Worm (Caenorhabditis elegans) whole organism, mixed stage, embryonic: ENCODE measurements around the gene glb-27.

Experiments
- sptf-1 ChIP-seq: sonication (generic microtip); optimal IDR thresholded peaks from 2 replicates; lab custom pipeline; 2017; ENCODE audit warnings: mild to moderate bottlenecking, missing genetic modification characterization, moderate library complexity, missing compliant biosample characterization
- unc-39 ChIP-seq: fragments of 150-350 bp; optimal IDR thresholded peaks from 2 replicates; lab custom pipeline; 2014; ENCODE audit warnings: missing biosample characterization, missing genetic modification characterization

DNA sequence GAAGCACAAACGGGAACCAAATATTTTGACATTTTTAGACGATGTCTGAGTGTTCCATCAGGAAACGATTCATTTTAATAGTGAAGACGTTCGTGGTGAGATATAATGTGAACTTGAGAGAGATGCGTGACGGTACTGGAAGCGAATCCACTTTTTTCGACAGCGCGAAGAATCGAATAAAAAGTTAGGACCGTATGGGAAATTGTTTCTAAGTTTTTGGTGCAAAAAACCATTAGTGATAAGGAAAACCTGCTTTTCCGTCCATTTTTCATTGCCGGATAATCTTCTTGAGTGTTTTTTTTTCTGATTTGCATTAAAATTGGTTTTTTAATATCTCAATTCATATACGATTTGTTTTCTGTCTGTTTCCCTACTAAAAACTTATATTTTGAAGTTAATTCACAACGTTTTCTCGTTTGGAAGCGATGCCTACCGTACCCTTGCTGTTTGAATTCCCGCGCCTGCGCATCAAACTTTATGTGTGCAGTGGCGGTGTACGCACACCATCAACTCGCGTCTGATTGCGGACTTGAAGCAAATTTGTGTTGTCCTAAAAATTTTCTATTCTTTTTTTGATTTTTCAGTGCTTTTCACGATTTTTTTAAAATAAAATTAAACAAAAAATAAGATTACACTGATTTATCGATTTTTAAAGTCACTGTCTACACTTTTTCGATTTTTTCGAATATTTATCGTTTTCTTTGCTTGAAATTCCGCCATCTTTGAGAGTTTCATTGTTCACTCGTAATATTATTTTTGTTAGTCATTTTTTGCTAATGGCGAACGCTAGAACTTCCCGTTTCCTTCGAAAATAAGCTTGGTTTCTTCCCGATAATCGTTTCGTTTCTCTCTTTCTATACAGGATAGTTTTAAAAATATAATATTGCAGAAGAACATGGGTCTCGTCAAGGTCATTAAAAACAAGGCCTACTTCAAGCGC, 13.2 kb upstream of the glb-27 start, which contains the start of the genes col-38 and rpl-5:
- peak; percentile 81 for TF ChIP-seq sptf-1 (tag; lab: Kevin White, UChicago)
- TF ChIP-seq unc-39 (tag; lab: Kevin White, UChicago) = no peak
